Fruit fly (Drosophila melanogaster) whole organism, embryonic: ENCODE data around the gene Ide.

Source experiments
- CG1024 ChIP-seq: fragments of 200-800 bp; sonication (Bioruptor generic); IDR thresholded peaks from 2 replicates; pipeline ENCODE4 v1.3.6; 2022; ENCODE audit warnings: missing biosample characterization, missing genetic modification characterization
- CG11093 ChIP-seq: fragments of 200-800 bp; sonication (Bioruptor generic); IDR thresholded peaks from 3 replicates; pipeline ENCODE4 v1.3.6; 2022; ENCODE audit warnings: missing biosample characterization, missing genetic modification characterization
- CG15601 ChIP-seq: fragments of 200-800 bp; sonication (Bioruptor generic); optimal IDR thresholded peaks from 3 replicates; lab custom pipeline; 2019; ENCODE audit warnings: missing biosample characterization, mild to moderate bottlenecking, missing genetic modification characterization, moderate library complexity
- CG2120 ChIP-seq: fragments of 200-800 bp; sonication (Bioruptor generic); optimal IDR thresholded peaks from 3 replicates; lab custom pipeline; 2016; ENCODE audit warnings: missing biosample characterization, missing genetic modification characterization
- CG31441 ChIP-seq: fragments of 200-800 bp; sonication (Bioruptor generic); IDR thresholded peaks from 2 replicates; pipeline ENCODE4 v1.3.6; 2022; ENCODE audit warnings: missing biosample characterization, missing genetic modification characterization
- CG34376 ChIP-seq: fragments of 200-800 bp; sonication (Bioruptor generic); optimal IDR thresholded peaks from 2 replicates; lab custom pipeline; 2018; ENCODE audit warnings: missing biosample characterization, mild to moderate bottlenecking, missing genetic modification characterization
- CG5953 ChIP-seq: fragments of 200-800 bp; sonication (Bioruptor generic); IDR thresholded peaks from 2 replicates; pipeline ENCODE4 v1.3.6; 2022; ENCODE audit warnings: missing biosample characterization, missing genetic modification characterization
- CG6689 ChIP-seq: fragments of 200-800 bp; sonication (Bioruptor generic); IDR thresholded peaks from 2 replicates; pipeline ENCODE4 v1.3.6; 2022; ENCODE audit warnings: missing biosample characterization, missing genetic modification characterization
- CkIIα-i1 ChIP-seq: fragments of 200-800 bp; sonication (Bioruptor generic); IDR thresholded peaks from 2 replicates; pipeline ENCODE4 v1.3.6; 2022; ENCODE audit warnings: missing biosample characterization, missing genetic modification characterization
- Dfd ChIP-seq, 2 experiments: fragments of >200 bp; optimal IDR thresholded peaks; 2 replicates each; lab custom pipeline; 2017; ENCODE audit warnings: missing biosample characterization in 2 of 2, missing genetic modification characterization in 2 of 2
- Drgx ChIP-seq: fragments of 200-800 bp; sonication (Bioruptor generic); IDR thresholded peaks from 2 replicates; pipeline ENCODE4 v1.3.6; 2022; ENCODE audit warnings: missing biosample characterization, missing genetic modification characterization
- Ets65A ChIP-seq: fragments of 200-800 bp; sonication (Bioruptor generic); peaks from one replicate; lab custom pipeline; 2016; ENCODE audit warnings: missing biosample characterization, missing genetic modification characterization
- Ets97D ChIP-seq: fragments of 200-800 bp; sonication (Bioruptor generic); optimal IDR thresholded peaks from 3 replicates; lab custom pipeline; 2016; ENCODE audit warnings: missing biosample characterization, missing genetic modification characterization
- GATAe ChIP-seq: fragments of 200-800 bp; sonication (Bioruptor generic); conservative IDR thresholded peaks from 2 replicates; pipeline ENCODE4 v1.3.6; 2022; ENCODE audit warnings: missing biosample characterization, missing genetic modification characterization
- MESR4 ChIP-seq: fragments of 200-800 bp; sonication (Bioruptor generic); optimal IDR thresholded peaks from 2 replicates; lab custom pipeline; 2018; ENCODE audit warnings: missing biosample characterization, mild to moderate bottlenecking, missing genetic modification characterization, moderate library complexity
- MTF-1 ChIP-seq: fragments of 200-800 bp; sonication (Bioruptor generic); optimal IDR thresholded peaks from 2 replicates; lab custom pipeline; 2018; ENCODE audit warnings: missing biosample characterization, mild to moderate bottlenecking, missing genetic modification characterization, borderline replicate concordance
- Med ChIP-seq: fragments of 200-800 bp; sonication (Bioruptor generic); peaks from one replicate; lab custom pipeline; 2016; ENCODE audit warnings: missing biosample characterization, missing genetic modification characterization, mild to moderate bottlenecking, inconsistent platforms, moderate library complexity
- NFAT ChIP-seq: fragments of 200-800 bp; sonication (Bioruptor generic); IDR thresholded peaks from 2 replicates; pipeline ENCODE4 v1.3.6; 2022; ENCODE audit warnings: missing biosample characterization, missing genetic modification characterization
- NK7.1 ChIP-seq: fragments of 200-800 bp; sonication (Bioruptor generic); optimal IDR thresholded peaks from 3 replicates; lab custom pipeline; 2016; ENCODE audit warnings: missing biosample characterization, missing genetic modification characterization
- Rfx ChIP-seq: fragments of 200-800 bp; sonication (Bioruptor generic); IDR thresholded peaks from 2 replicates; pipeline ENCODE4 v1.3.6; 2022; ENCODE audit warnings: missing biosample characterization, missing genetic modification characterization
- Stat92E ChIP-seq, 3 experiments: fragments of >200 bp in 2 of 3; fragments of 200-800 bp in 1 of 3; sonication (Bioruptor generic) in 1 of 3; optimal IDR thresholded peaks; 2 replicates each; lab custom pipeline; 2017 to 2019; ENCODE audit warnings: missing biosample characterization in 3 of 3, missing genetic modification characterization in 3 of 3, mild to moderate bottlenecking in 1 of 3, moderate library complexity in 1 of 3
- Trl ChIP-seq, 3 experiments: fragments of >200 bp in 2 of 3; fragments of 200-800 bp in 1 of 3; sonication (Bioruptor generic) in 1 of 3; optimal IDR thresholded peaks; 2 replicates in 1 of 3; 3 replicates in 2 of 3; lab custom pipeline; 2016 to 2017; ENCODE audit warnings: missing biosample characterization in 1 of 3, missing genetic modification characterization in 1 of 3
- btn ChIP-seq: fragments of 200-800 bp; sonication (Bioruptor generic); optimal IDR thresholded peaks from 2 replicates; lab custom pipeline; 2016; ENCODE audit warnings: missing biosample characterization, missing genetic modification characterization
- cg ChIP-seq: fragments of 200-800 bp; sonication (Bioruptor generic); optimal IDR thresholded peaks from 3 replicates; lab custom pipeline; 2019; ENCODE audit warnings: missing biosample characterization, mild to moderate bottlenecking, missing genetic modification characterization, moderate library complexity
- chinmo ChIP-seq: fragments of 200-800 bp; sonication (Bioruptor generic); IDR thresholded peaks from 4 replicates; pipeline ENCODE4 v1.3.6; 2022; ENCODE audit warnings: missing biosample characterization, missing genetic modification characterization; ENCODE audit not compliant: partially characterized antibody
- cwo ChIP-seq: fragments of 200-800 bp; sonication (Bioruptor generic); optimal IDR thresholded peaks from 3 replicates; lab custom pipeline; 2017; ENCODE audit warnings: missing biosample characterization, missing genetic modification characterization, mild to moderate bottlenecking, moderate library complexity, missing genetic modification reagents
- exex ChIP-seq: fragments of 200-800 bp; sonication (Bioruptor generic); optimal IDR thresholded peaks from 4 replicates; lab custom pipeline; 2018; ENCODE audit warnings: missing biosample characterization, mild to moderate bottlenecking, missing genetic modification characterization, moderate library complexity
- grn ChIP-seq: fragments of 200-800 bp; sonication (Bioruptor generic); optimal IDR thresholded peaks from 3 replicates; lab custom pipeline; 2017; ENCODE audit warnings: missing biosample characterization, missing genetic modification characterization
- lbe ChIP-seq: fragments of 200-800 bp; sonication (Bioruptor generic); optimal IDR thresholded peaks from 2 replicates; lab custom pipeline; 2016; ENCODE audit warnings: missing biosample characterization, mild to moderate bottlenecking, missing genetic modification characterization
- nau ChIP-seq: fragments of 200-800 bp; sonication (Bioruptor generic); optimal IDR thresholded peaks from 3 replicates; lab custom pipeline; 2017; ENCODE audit warnings: missing biosample characterization, mild to moderate bottlenecking, missing genetic modification characterization, missing genetic modification reagents
- nom ChIP-seq: fragments of 200-800 bp; sonication (Bioruptor generic); optimal IDR thresholded peaks from 2 replicates; lab custom pipeline; 2017; ENCODE audit warnings: missing biosample characterization, missing genetic modification characterization, mild to moderate bottlenecking, moderate library complexity, missing genetic modification reagents
- pita ChIP-seq: fragments of 200-800 bp; sonication (Bioruptor generic); optimal IDR thresholded peaks from 2 replicates; lab custom pipeline; 2017; ENCODE audit warnings: missing biosample characterization, mild to moderate bottlenecking, missing genetic modification characterization
- sens ChIP-seq: fragments of 200-800 bp; sonication (Bioruptor generic); peaks from one replicate; lab custom pipeline; 2016; ENCODE audit warnings: missing biosample characterization, missing genetic modification characterization
- stwl ChIP-seq: fragments of 200-800 bp; sonication (Bioruptor generic); optimal IDR thresholded peaks from 3 replicates; lab custom pipeline; 2018; ENCODE audit warnings: missing biosample characterization, mild to moderate bottlenecking, missing genetic modification characterization, moderate library complexity
- sug ChIP-seq: fragments of 200-800 bp; optimal IDR thresholded peaks from 2 replicates; lab custom pipeline; 2019; ENCODE audit warnings: missing biosample characterization, mild to moderate bottlenecking, missing genetic modification characterization, moderate library complexity
- trem ChIP-seq: fragments of 200-800 bp; optimal IDR thresholded peaks from 3 replicates; lab custom pipeline; 2019; ENCODE audit warnings: missing biosample characterization, mild to moderate bottlenecking, missing genetic modification characterization, moderate library complexity
- unc-4 ChIP-seq: fragments of 200-800 bp; sonication (Bioruptor generic); IDR thresholded peaks from 2 replicates; pipeline ENCODE4 v1.3.6; 2022; ENCODE audit warnings: missing biosample characterization, missing genetic modification characterization; ENCODE audit not compliant: partially characterized antibody
- vvl ChIP-seq: fragments of 200-800 bp; sonication (Bioruptor generic); IDR thresholded peaks from 2 replicates; pipeline ENCODE4 v1.3.6; 2022; ENCODE audit warnings: missing biosample characterization, missing genetic modification characterization

Ide gene

dm6 chr3L:20354872-20355271 lies 20.8 kb downstream of the Ide start:
- TF ChIP-seq CG5953 (GFP tag; lab: Robert Waterston, UW), result peak; percentile 26; the same call in 1 of the 2 replicates
- TF ChIP-seq btn, result no peak

- TF ChIP-seq sens, result peak; percentile 55
- TF ChIP-seq exex (tag; lab: Kevin White, UChicago), result peak; percentile 85
- TF ChIP-seq NK7.1 (GFP tag; lab: Kevin White, UChicago), result no peak
- no peak for TF ChIP-seq nau (GFP tag; lab: Kevin White, UChicago)
- TF ChIP-seq CG6689 (GFP tag; lab: Robert Waterston, UW), result no peak
- TF ChIP-seq Ets97D (GFP tag; lab: Kevin White, UChicago), result no peak
- no peak for TF ChIP-seq stwl
- no peak for TF ChIP-seq Dfd (GFP tag; optimal IDR thresholded peaks at IDR 0.05; lab: Kevin White, UChicago)
- no peak for TF ChIP-seq Stat92E (GFP tag; optimal IDR thresholded peaks at IDR 0.05; lab: Kevin White, UChicago)
- peak; percentile 47 for TF ChIP-seq Ets65A (GFP tag; lab: Kevin White, UChicago)
Measured at dm6 chr3L:20354363-20354762, 21.3 kb downstream of the Ide start.

- TF ChIP-seq pita (GFP tag; lab: Kevin White, UChicago) (no peak), CG15601 (tag; lab: Kevin White, UChicago) (no peak), GATAe (GFP tag; lab: Robert Waterston, UW) (peak; percentile 23; the same call in 1 of the 2 replicates), CG2120 (GFP tag; lab: Kevin White, UChicago) (peak; percentile 4), nom (GFP tag; lab: Kevin White, UChicago) (no peak), chinmo (GFP tag; lab: Robert Waterston, UW) (peak; percentile 72; the same call in 1 of the 4 replicates), NFAT (no peak), CkIIα-i1 (no peak), Drgx (GFP tag; lab: Robert Waterston, UW) (0 out of 2 replicates have a peak, but pooled peaks have one; percentile 20), cg (peak; percentile 22), Stat92E (GFP tag; optimal IDR thresholded peaks at IDR 0.05; lab: Kevin White, UChicago) (no peak), lbe (peak; percentile 24), Trl (optimal IDR thresholded peaks at IDR 0.05; lab: Kevin White, UChicago) (peak in 1 of 2 experiments; percentile 1), Trl (GFP tag; optimal IDR thresholded peaks at IDR 0.05; lab: Kevin White, UChicago) (no peak), trem (no peak), MTF-1 (no peak), CG31441 (GFP tag; lab: Robert Waterston, UW) (no peak), CG11093 (GFP tag; lab: Robert Waterston, UW) (no peak), CG1024 (GFP tag; lab: Robert Waterston, UW) (0 out of 2 replicates have a peak, but pooled peaks have one; percentile 18), Med (GFP tag; lab: Kevin White, UChicago) (peak; percentile 78), cwo (peak; percentile 3), CG34376 (GFP tag; lab: Kevin White, UChicago) (peak; percentile 56), Rfx (peak; percentile 16; the same call in 1 of the 2 replicates), grn (GFP tag; lab: Kevin White, UChicago) (peak; percentile 94), unc-4 (GFP tag; lab: Robert Waterston, UW) (no peak), MESR4 (GFP tag; lab: Kevin White, UChicago) (no peak), sug (tag; lab: Kevin White, UChicago) (peak; percentile 51), vvl (GFP tag; lab: Robert Waterston, UW) (peak; percentile 38; the same call in 1 of the 2 replicates)
- TF ChIP-seq, all 482 proteins: peak for 15
Measured at dm6 chr3L:20353726-20354332, 21.9 kb downstream of the Ide start.
